Fruit fly (Drosophila melanogaster) S2 (cell line): ENCODE measurements around the gene smal.
A peak's percentile ranks its signal among the peaks of the same experiment; 100 is the strongest.

Experiments
- CG8478 ChIP-seq: fragments of >200 bp; optimal IDR thresholded peaks from 2 replicates; lab custom pipeline; 2018
- CTCF ChIP-seq, 2 experiments: fragments of >200 bp; optimal IDR thresholded peaks; 2 replicates each; lab custom pipeline; 2018

The smal gene

dm6 chr2L:6178740-6179633 is at the start of gene smal:
TSS of gene smal (plus strand) at chr2L:6179133.
- TF ChIP-seq CG8478 (lab: Kevin White, UChicago) (no peak), CTCF (optimal IDR thresholded peaks at IDR 0.05; lab: Kevin White, UChicago) (peak in 1 of 2 experiments; percentile 4)

dm6 chr2L:6130522-6131073 is 48.3 kb upstream of the smal start, which contains the start of the genes B9d2, tctn and CG9222:
TSS of gene B9d2 (minus strand) at chr2L:6130651.
TSS of gene tctn (minus strand) at chr2L:6130651.
TSS of gene CG9222 (plus strand) at chr2L:6131023.
- no peak for TF ChIP-seq CG8478 (lab: Kevin White, UChicago)
- no peak for TF ChIP-seq CTCF (optimal IDR thresholded peaks at IDR 0.05; lab: Kevin White, UChicago)

dm6 chr2L:6139082-6139481 is 39.9 kb upstream of the smal start, which contains the start of gene CG13991:
TSS of gene CG13991 (plus strand) at chr2L:6139382.
- TF ChIP-seq CTCF (optimal IDR thresholded peaks at IDR 0.05; lab: Kevin White, UChicago) (no peak), CG8478 (lab: Kevin White, UChicago) (no peak)

dm6 chr2L:6151669-6152068 is 27.3 kb upstream of the smal start, which contains the start of gene Muc26B:
TSS of gene Muc26B (plus strand) at chr2L:6151969.
- TF ChIP-seq CG8478 (lab: Kevin White, UChicago): no peak
- TF ChIP-seq CTCF (optimal IDR thresholded peaks at IDR 0.05; lab: Kevin White, UChicago): no peak

- TF ChIP-seq CTCF (optimal IDR thresholded peaks at IDR 0.05; lab: Kevin White, UChicago) (no peak), CG8478 (lab: Kevin White, UChicago) (no peak)
These were observed 23.9 kb upstream of the smal start, which contains the start of gene CG31639 for dm6 chr2L:6155041-6155440. TSS of gene CG31639 (minus strand) at chr2L:6155141.

- TF ChIP-seq CTCF (optimal IDR thresholded peaks at IDR 0.05; lab: Kevin White, UChicago) (no peak), CG8478 (lab: Kevin White, UChicago) (no peak)
These were observed 18.8 kb upstream of the smal start, which contains the start of gene CG13989 for dm6 chr2L:6160100-6160499. TSS of gene CG13989 (plus strand) at chr2L:6160400.

dm6 chr2L:6165686-6166085 is 13.2 kb upstream of the smal start:
- TF ChIP-seq CG8478 (lab: Kevin White, UChicago): no peak
- TF ChIP-seq CTCF (optimal IDR thresholded peaks at IDR 0.05; lab: Kevin White, UChicago): no peak

- TF ChIP-seq CTCF (optimal IDR thresholded peaks at IDR 0.05; lab: Kevin White, UChicago) (no peak), CG8478 (lab: Kevin White, UChicago) (no peak)
These were observed 9.8 kb upstream of the smal start for dm6 chr2L:6169119-6169518.

dm6 chr2L:6171166-6171565 is 7.8 kb upstream of the smal start:
- no peak for TF ChIP-seq CG8478 (lab: Kevin White, UChicago)
- TF ChIP-seq CTCF (optimal IDR thresholded peaks at IDR 0.05; lab: Kevin White, UChicago): no peak

- TF ChIP-seq CTCF (optimal IDR thresholded peaks at IDR 0.05; lab: Kevin White, UChicago): peak; percentile 76 to 79
- no peak for TF ChIP-seq CG8478 (lab: Kevin White, UChicago)
These were observed 5.9 kb upstream of the smal start for dm6 chr2L:6172996-6173395.

dm6 chr2L:6176408-6176807 is 2.5 kb upstream of the smal start:
- TF ChIP-seq CG8478 (lab: Kevin White, UChicago) (no peak), CTCF (optimal IDR thresholded peaks at IDR 0.05; lab: Kevin White, UChicago) (no peak)

- TF ChIP-seq CTCF (optimal IDR thresholded peaks at IDR 0.05; lab: Kevin White, UChicago): no peak
- TF ChIP-seq CG8478 (lab: Kevin White, UChicago): no peak
These were observed 1.8 kb upstream of the smal start for dm6 chr2L:6177141-6177540.

dm6 chr2L:6178118-6178739 is 704 bp upstream of the smal start:
- TF ChIP-seq CTCF (optimal IDR thresholded peaks at IDR 0.05; lab: Kevin White, UChicago): no peak
- no peak for TF ChIP-seq CG8478 (lab: Kevin White, UChicago)

dm6 chr2L:6179990-6180389 is 1.1 kb downstream of the smal start:
- TF ChIP-seq CG8478 (lab: Kevin White, UChicago) (no peak), CTCF (optimal IDR thresholded peaks at IDR 0.05; lab: Kevin White, UChicago) (no peak)
